Worm (Caenorhabditis elegans) whole organism, mixed stage, embryonic: Measurements from ENCODE around the gene lido-12.
A peak's percentile ranks its signal among the peaks of the same experiment; 100 is the strongest.

ENCODE experiments used
- bed-3 ChIP-seq: fragments of 200-800 bp; sonication (Bioruptor generic); optimal IDR thresholded peaks from 3 replicates; lab custom pipeline; 2018; ENCODE audit warnings: mild to moderate bottlenecking, missing genetic modification characterization, moderate library complexity, missing compliant biosample characterization
- blmp-1 ChIP-seq: fragments of 150-350 bp; optimal IDR thresholded peaks from 2 replicates; lab custom pipeline; 2014; ENCODE audit warnings: missing biosample characterization, missing genetic modification characterization
- ceh-39 ChIP-seq: fragments of 150-350 bp; optimal IDR thresholded peaks from 2 replicates; lab custom pipeline; 2014; ENCODE audit warnings: missing biosample characterization, missing genetic modification characterization
- ceh-43 ChIP-seq: fragments of 200-800 bp; sonication (Bioruptor generic); optimal IDR thresholded peaks from 2 replicates; lab custom pipeline; 2018; ENCODE audit warnings: mild to moderate bottlenecking, missing genetic modification characterization, moderate library complexity, missing compliant biosample characterization
- ceh-83 ChIP-seq: fragments of 200-800 bp; sonication (Bioruptor generic); optimal IDR thresholded peaks from 2 replicates; lab custom pipeline; 2018; ENCODE audit warnings: mild to moderate bottlenecking, missing genetic modification characterization, missing compliant biosample characterization
- ces-1 ChIP-seq: fragments of 150-350 bp; optimal IDR thresholded peaks from 2 replicates; lab custom pipeline; 2014; ENCODE audit warnings: missing biosample characterization, missing genetic modification reagents, missing genetic modification characterization
- cnd-1 ChIP-seq: fragments of 200-800 bp; sonication (Bioruptor generic); optimal IDR thresholded peaks from 2 replicates; lab custom pipeline; 2018; ENCODE audit warnings: mild to moderate bottlenecking, missing genetic modification characterization, missing compliant biosample characterization
- drap-1 ChIP-seq: fragments of 200-800 bp; sonication (Bioruptor generic); optimal IDR thresholded peaks from 3 replicates; lab custom pipeline; 2018; ENCODE audit warnings: mild to moderate bottlenecking, missing genetic modification characterization, missing compliant biosample characterization
- elt-1 ChIP-seq: sonication (generic microtip); optimal IDR thresholded peaks from 2 replicates; lab custom pipeline; 2017; ENCODE audit warnings: missing genetic modification characterization, mild to moderate bottlenecking, missing compliant biosample characterization, antibody characterized with exemption, moderate library complexity, borderline replicate concordance; ENCODE audit not compliant: insufficient read depth
- elt-3 ChIP-seq: fragments of 150-350 bp; optimal IDR thresholded peaks from 2 replicates; lab custom pipeline; 2014; ENCODE audit warnings: missing biosample characterization, missing genetic modification characterization
- flh-1 ChIP-seq: fragments of 200-800 bp; sonication (Bioruptor generic); optimal IDR thresholded peaks from 2 replicates; lab custom pipeline; 2018; ENCODE audit warnings: mild to moderate bottlenecking, missing genetic modification characterization, moderate library complexity, missing compliant biosample characterization
- ham-2 ChIP-seq: fragments of 200-800 bp; sonication (Bioruptor generic); optimal IDR thresholded peaks from 2 replicates; lab custom pipeline; 2018; ENCODE audit warnings: mild to moderate bottlenecking, missing genetic modification characterization, missing compliant biosample characterization
- lin-13 ChIP-seq: fragments of 150-350 bp; optimal IDR thresholded peaks from 2 replicates; lab custom pipeline; 2014; ENCODE audit warnings: missing biosample characterization, missing genetic modification characterization
- lin-32 ChIP-seq: fragments of 200-800 bp; sonication (Bioruptor generic); optimal IDR thresholded peaks from 2 replicates; lab custom pipeline; 2018; ENCODE audit warnings: mild to moderate bottlenecking, missing genetic modification characterization, missing compliant biosample characterization
- lsy-2 ChIP-seq: fragments of 150-350 bp; optimal IDR thresholded peaks from 2 replicates; lab custom pipeline; 2014; ENCODE audit warnings: missing biosample characterization, missing genetic modification characterization
- mab-5 ChIP-seq: fragments of 150-350 bp; optimal IDR thresholded peaks from 2 replicates; lab custom pipeline; 2014; ENCODE audit warnings: missing biosample characterization, missing genetic modification characterization
- mep-1 ChIP-seq: fragments of 150-350 bp; optimal IDR thresholded peaks from 2 replicates; lab custom pipeline; 2017; ENCODE audit warnings: missing biosample characterization, missing genetic modification reagents, missing genetic modification characterization, inconsistent platforms
- mls-2 ChIP-seq: sonication (generic microtip); optimal IDR thresholded peaks from 2 replicates; lab custom pipeline; 2016; ENCODE audit warnings: mild to moderate bottlenecking, missing genetic modification characterization, moderate library complexity, missing compliant biosample characterization
- nhr-12 ChIP-seq: fragments of 150-350 bp; optimal IDR thresholded peaks from 2 replicates; lab custom pipeline; 2014; ENCODE audit warnings: missing biosample characterization, missing genetic modification characterization
- nhr-2 ChIP-seq: fragments of 150-350 bp; optimal IDR thresholded peaks from 2 replicates; lab custom pipeline; 2014; ENCODE audit warnings: missing biosample characterization, missing genetic modification characterization
- nhr-28 ChIP-seq: fragments of 150-350 bp; optimal IDR thresholded peaks from 2 replicates; lab custom pipeline; 2014; ENCODE audit warnings: missing biosample characterization, missing genetic modification characterization
- nhr-76 ChIP-seq: sonication (generic microtip); optimal IDR thresholded peaks from 2 replicates; lab custom pipeline; 2017; ENCODE audit warnings: missing biosample characterization, missing genetic modification characterization
- pha-4 ChIP-seq: fragments of 150-350 bp; optimal IDR thresholded peaks from 2 replicates; lab custom pipeline; 2018; ENCODE audit warnings: missing biosample characterization, missing genetic modification reagents, missing genetic modification characterization
- sem-2 ChIP-seq: fragments of 200-800 bp; sonication (Bioruptor generic); optimal IDR thresholded peaks from 2 replicates; lab custom pipeline; 2018; ENCODE audit warnings: mild to moderate bottlenecking, missing genetic modification characterization, missing compliant biosample characterization
- sptf-1 ChIP-seq: sonication (generic microtip); optimal IDR thresholded peaks from 2 replicates; lab custom pipeline; 2017; ENCODE audit warnings: mild to moderate bottlenecking, missing genetic modification characterization, moderate library complexity, missing compliant biosample characterization
- tbx-8 ChIP-seq: fragments of 200-800 bp; sonication (Bioruptor generic); optimal IDR thresholded peaks from 2 replicates; lab custom pipeline; 2018; ENCODE audit warnings: mild to moderate bottlenecking, missing genetic modification characterization, moderate library complexity, missing compliant biosample characterization
- unc-120 ChIP-seq: sonication (generic microtip); optimal IDR thresholded peaks from 2 replicates; lab custom pipeline; 2017; ENCODE audit warnings: missing genetic modification characterization, missing compliant biosample characterization; ENCODE audit not compliant: poor library complexity, severe bottlenecking
- unc-39 ChIP-seq: fragments of 150-350 bp; optimal IDR thresholded peaks from 2 replicates; lab custom pipeline; 2014; ENCODE audit warnings: missing biosample characterization, missing genetic modification characterization
- unc-62 ChIP-seq: fragments of 150-350 bp; optimal IDR thresholded peaks from 2 replicates; lab custom pipeline; 2014; ENCODE audit warnings: missing biosample characterization, missing genetic modification reagents, missing genetic modification characterization
- zip-8 ChIP-seq: fragments of 150-350 bp; optimal IDR thresholded peaks from 2 replicates; lab custom pipeline; 2014; ENCODE audit warnings: missing biosample characterization, missing genetic modification characterization
- ztf-11 ChIP-seq: fragments of 150-350 bp; optimal IDR thresholded peaks from 2 replicates; lab custom pipeline; 2014; ENCODE audit warnings: missing biosample characterization, missing genetic modification characterization

Gene lido-12

DNA sequence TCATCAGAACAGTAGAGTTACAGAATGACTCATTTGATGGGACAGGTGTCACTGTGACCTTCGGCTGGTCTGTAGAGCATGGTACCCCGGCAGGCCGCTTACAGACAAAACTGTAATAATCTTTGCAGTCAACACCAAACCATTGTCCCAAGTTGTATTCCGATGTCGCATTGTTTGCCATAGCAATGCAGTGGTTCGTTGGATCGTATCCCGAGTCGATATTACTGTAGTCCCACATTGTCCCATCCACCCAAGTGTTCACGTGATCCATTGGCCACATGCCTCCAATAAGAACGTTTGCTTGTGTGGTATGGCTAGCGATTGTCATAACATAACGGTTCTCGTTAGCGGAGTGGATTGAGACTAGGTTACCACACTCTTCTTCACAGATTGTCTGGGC lies 15.3 kb downstream of the lido-12 start:
- TF ChIP-seq ces-1 (GFP tag; lab: Kevin White, UChicago) (no peak), sem-2 (no peak), nhr-12 (tag; lab: Kevin White, UChicago) (no peak), mab-5 (tag; lab: Kevin White, UChicago) (no peak), zip-8 (tag; lab: Kevin White, UChicago) (no peak), pha-4 (tag; lab: Kevin White, UChicago) (no peak), ceh-43 (GFP tag; lab: Kevin White, UChicago) (no peak), nhr-76 (tag; lab: Kevin White, UChicago) (no peak), nhr-28 (no peak), elt-1 (tag; lab: Kevin White, UChicago) (no peak), lin-32 (GFP tag; lab: Kevin White, UChicago) (no peak), ceh-39 (tag; lab: Kevin White, UChicago) (no peak), flh-1 (GFP tag; lab: Kevin White, UChicago) (no peak), mep-1 (no peak), tbx-8 (no peak), drap-1 (GFP tag; lab: Kevin White, UChicago) (no peak), mls-2 (tag; lab: Kevin White, UChicago) (no peak), nhr-2 (no peak), unc-120 (tag; lab: Kevin White, UChicago) (no peak), unc-39 (tag; lab: Kevin White, UChicago) (no peak)

DNA sequence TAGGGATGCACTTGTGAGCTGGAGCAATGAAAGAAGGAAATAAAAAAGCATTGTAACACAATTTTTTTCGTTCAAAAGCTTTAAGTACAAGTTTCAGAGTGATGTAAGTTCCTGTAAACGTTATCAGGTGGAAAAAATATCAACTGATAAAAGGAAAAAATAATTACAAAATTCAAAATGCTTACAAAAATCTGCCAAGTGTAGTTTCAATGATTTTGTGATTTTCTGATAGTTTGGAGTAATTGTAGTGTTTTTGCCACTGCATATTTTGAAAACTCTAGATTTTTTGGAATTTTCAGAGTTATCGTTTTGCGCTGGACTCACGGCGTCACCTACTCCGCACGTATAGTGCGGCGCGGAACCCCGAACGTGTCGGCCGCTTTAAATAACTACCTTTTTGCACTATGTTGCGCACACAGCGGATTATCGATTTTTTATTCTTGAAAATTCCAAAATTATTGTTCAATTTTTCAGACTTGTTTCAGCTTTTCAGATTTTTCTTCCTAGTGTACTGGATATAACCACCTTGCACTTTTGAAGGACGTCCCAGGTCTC lies 17.9 kb downstream of the lido-12 start, which contains the start of gene clec-2:
clec-2 (minus strand) TSS at position 51 of the 555 bp plus-strand sequence.
- TF ChIP-seq unc-62 (GFP tag; lab: Kevin White, UChicago) (no peak), ces-1 (GFP tag; lab: Kevin White, UChicago) (no peak), zip-8 (tag; lab: Kevin White, UChicago) (no peak), nhr-2 (no peak), unc-39 (tag; lab: Kevin White, UChicago) (no peak), ceh-39 (tag; lab: Kevin White, UChicago) (no peak), ceh-83 (GFP tag; lab: Kevin White, UChicago) (no peak), lin-32 (GFP tag; lab: Kevin White, UChicago) (no peak), cnd-1 (tag; lab: Kevin White, UChicago) (no peak), ztf-11 (tag; lab: Kevin White, UChicago) (no peak)

DNA sequence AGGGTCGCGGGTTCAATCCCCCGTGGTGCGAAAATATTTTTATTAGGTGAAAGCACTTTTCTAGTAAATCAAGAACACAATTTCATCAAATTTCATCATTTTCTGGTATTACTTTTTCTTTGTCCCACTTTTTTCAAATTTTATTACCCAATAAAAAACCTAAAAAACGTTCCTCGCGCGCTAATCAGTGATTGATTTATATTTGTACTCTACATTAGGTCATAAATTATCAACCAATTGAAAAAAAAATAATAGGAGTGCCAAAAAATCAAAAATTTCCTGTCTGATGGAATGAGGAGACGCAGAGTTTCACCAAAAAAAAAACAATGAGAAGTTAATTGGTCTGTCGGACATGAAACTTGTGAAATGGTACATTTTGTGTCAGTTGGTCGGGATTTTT lies 19.1 kb downstream of the lido-12 start:
- TF ChIP-seq flh-1 (GFP tag; lab: Kevin White, UChicago) (no peak), nhr-76 (tag; lab: Kevin White, UChicago) (no peak), tbx-8 (no peak), lin-32 (GFP tag; lab: Kevin White, UChicago) (no peak), nhr-2 (no peak), ham-2 (no peak), lsy-2 (tag; lab: Kevin White, UChicago) (no peak), drap-1 (GFP tag; lab: Kevin White, UChicago) (no peak), ceh-83 (GFP tag; lab: Kevin White, UChicago) (no peak), mab-5 (tag; lab: Kevin White, UChicago) (no peak), sptf-1 (tag; lab: Kevin White, UChicago) (no peak), ztf-11 (tag; lab: Kevin White, UChicago) (no peak), blmp-1 (tag; lab: Kevin White, UChicago) (no peak), mls-2 (tag; lab: Kevin White, UChicago) (no peak), ceh-43 (GFP tag; lab: Kevin White, UChicago) (no peak), elt-3 (no peak)

DNA sequence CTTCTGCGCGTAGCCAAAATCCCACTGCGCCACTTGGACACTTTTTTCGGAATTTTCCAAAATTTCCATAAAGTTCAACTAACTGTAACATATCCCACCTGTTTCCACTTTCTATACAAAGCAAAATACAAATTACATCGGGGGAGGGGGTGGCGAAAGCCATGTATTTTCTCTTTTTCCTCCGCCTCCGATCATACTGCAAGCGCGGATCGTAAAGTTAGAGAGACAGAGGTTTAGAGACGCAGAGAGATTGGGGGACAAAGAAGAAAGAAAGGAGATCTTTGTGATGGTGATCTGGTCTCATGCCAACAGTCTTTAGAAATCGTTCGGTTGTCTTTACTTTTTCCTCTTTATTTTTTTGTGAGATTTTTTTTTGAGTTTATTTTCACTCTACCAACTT lies 22.7 kb downstream of the lido-12 start:
- TF ChIP-seq ham-2 (peak; percentile 43), blmp-1 (tag; lab: Kevin White, UChicago) (peak; percentile 23), lin-13 (tag; lab: Kevin White, UChicago) (no peak)

DNA sequence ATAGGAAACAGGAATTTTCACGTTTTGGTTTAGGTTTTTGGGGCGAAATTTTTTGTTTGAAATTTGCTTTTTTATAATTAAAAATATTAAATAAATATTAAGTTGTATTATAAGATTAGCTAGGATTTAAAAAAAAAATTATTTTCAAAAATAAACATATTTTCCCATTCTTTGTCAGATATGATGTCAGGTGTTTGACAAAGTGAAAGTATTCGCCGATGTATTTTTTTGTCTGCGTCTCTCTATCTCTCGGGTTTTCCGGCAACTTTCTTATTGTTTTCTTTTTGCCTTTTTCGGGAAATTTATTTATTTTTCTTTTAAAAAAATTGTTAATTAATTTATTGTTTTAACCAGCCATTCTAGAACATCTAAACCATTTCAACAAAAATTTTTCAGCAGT lies 24.8 kb downstream of the lido-12 start:
- TF ChIP-seq blmp-1 (tag; lab: Kevin White, UChicago) (peak; percentile 31), ztf-11 (tag; lab: Kevin White, UChicago) (no peak), unc-39 (tag; lab: Kevin White, UChicago) (no peak), bed-3 (no peak), mab-5 (tag; lab: Kevin White, UChicago) (no peak)
